Worm (Caenorhabditis elegans) whole organism, L2 larva: ENCODE results near the gene klp-12.
"Not testable (repeated sequence)": the region's sequence is repeated elsewhere in the genome, so short reads cannot be mapped to it uniquely, and the experiment has no call there.

Experiments
- aly-2 ChIP-seq: fragments of 150-350 bp; optimal IDR thresholded peaks from 2 replicates; lab custom pipeline; 2014; ENCODE audit warnings: missing biosample characterization, missing genetic modification characterization
- ama-1 ChIP-seq: fragments of 150-350 bp; optimal IDR thresholded peaks from 2 replicates; lab custom pipeline; 2018; ENCODE audit warnings: inconsistent platforms
- elt-1 ChIP-seq: fragments of 150-350 bp; optimal IDR thresholded peaks from 2 replicates; lab custom pipeline; 2014; ENCODE audit warnings: missing biosample characterization, missing genetic modification characterization
- elt-3 ChIP-seq: sonication (generic microtip); optimal IDR thresholded peaks from 2 replicates; lab custom pipeline; 2017; ENCODE audit warnings: missing biosample characterization, missing genetic modification characterization
- nhr-21 ChIP-seq: fragments of 150-350 bp; optimal IDR thresholded peaks from 2 replicates; lab custom pipeline; 2014; ENCODE audit warnings: missing biosample characterization, missing genetic modification characterization
- skn-1 ChIP-seq: sonication (generic microtip); optimal IDR thresholded peaks from 2 replicates; lab custom pipeline; 2017; ENCODE audit warnings: missing biosample characterization, missing genetic modification characterization

DNA sequence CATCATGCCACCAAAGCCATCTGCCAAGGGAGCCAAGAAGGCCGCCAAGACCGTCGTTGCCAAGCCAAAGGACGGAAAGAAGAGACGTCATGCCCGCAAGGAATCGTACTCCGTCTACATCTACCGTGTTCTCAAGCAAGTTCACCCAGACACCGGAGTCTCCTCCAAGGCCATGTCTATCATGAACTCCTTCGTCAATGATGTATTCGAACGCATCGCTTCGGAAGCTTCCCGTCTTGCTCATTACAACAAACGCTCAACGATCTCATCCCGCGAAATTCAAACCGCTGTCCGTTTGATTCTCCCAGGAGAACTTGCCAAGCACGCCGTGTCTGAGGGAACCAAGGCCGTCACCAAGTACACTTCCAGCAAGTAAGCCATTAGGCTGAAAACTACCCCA lies 34.9 kb downstream of the klp-12 start, which contains the start of gene his-48:
- not testable (repeated sequence) for TF ChIP-seq elt-3; elt-1 (tag; lab: Kevin White, UChicago); nhr-21 (tag; lab: Kevin White, UChicago); skn-1 (tag; lab: Kevin White, UChicago); aly-2 (tag; lab: Kevin White, UChicago); ama-1 (lab: Kevin White, UChicago)
